Fruit fly (Drosophila melanogaster) whole organism: ENCODE measurements around the gene ND-B17.

Source experiments
- CG8478 ChIP-seq: fragments of >200 bp; optimal IDR thresholded peaks from 2 replicates; lab custom pipeline; 2018; ENCODE audit warnings: inconsistent platforms
- Dll ChIP-seq: fragments of >200 bp; optimal IDR thresholded peaks from 2 replicates; lab custom pipeline; 2017
- EcR ChIP-seq, 2 experiments: fragments of >200 bp; optimal IDR thresholded peaks; 2 replicates each; lab custom pipeline; 2017; ENCODE audit warnings: missing biosample characterization in 2 of 2, missing genetic modification characterization in 2 of 2, missing genetic modification reagents in 2 of 2
- pan ChIP-seq: fragments of >200 bp; optimal IDR thresholded peaks from 2 replicates; lab custom pipeline; 2017
- psq ChIP-seq: fragments of >200 bp; optimal IDR thresholded peaks from 2 replicates; lab custom pipeline; 2017
- usp ChIP-seq: fragments of >200 bp; optimal IDR thresholded peaks from 2 replicates; lab custom pipeline; 2017; ENCODE audit warnings: missing biosample characterization, missing genetic modification characterization, mixed read lengths

Gene ND-B17

DNA sequence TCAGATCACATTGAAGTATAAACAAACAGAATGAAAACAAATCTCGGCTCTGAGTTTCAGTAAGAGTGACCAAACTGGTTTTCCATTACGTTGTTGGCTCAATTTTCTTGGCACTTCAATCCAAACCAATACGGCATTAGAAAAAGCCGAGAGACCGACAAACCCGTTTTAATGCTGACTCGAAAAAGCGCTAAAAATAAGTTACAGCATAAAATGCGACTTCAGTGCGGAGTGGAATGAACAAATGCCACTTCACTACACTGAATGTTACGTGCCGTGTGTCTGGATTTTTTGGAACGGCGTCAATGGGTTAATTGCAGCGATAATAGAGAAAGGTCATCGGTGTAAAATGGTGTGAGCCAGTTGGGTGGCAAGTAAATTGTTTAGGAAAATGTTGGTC, 9.8 kb upstream of the ND-B17 start:
- TF ChIP-seq CG8478 (lab: Kevin White, UChicago) (no peak), usp (GFP tag; lab: Kevin White, UChicago) (no peak), EcR (GFP tag; optimal IDR thresholded peaks at IDR 0.05; lab: Kevin White, UChicago) (no peak), Dll (lab: Kevin White, UChicago) (no peak), psq (lab: Kevin White, UChicago) (no peak), pan (lab: Kevin White, UChicago) (no peak)

DNA sequence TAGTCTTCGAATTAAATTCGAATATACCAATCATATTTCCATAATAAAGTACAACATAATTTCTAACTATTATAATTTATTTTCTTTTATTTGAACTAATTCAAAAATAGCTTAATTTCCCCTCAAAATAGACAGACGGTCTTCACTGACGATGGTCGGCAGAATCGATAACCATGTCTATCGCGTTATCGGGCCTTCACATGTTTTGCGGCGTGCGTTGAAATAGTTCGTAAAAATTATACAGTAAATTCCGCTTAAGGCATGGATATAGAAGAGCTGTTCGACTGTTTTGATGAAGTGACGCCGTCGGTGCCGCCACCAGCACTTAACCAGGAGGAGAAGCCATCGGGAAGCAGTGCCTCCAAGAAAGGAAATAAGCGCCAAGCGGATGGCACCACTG, 1.2 kb upstream of the ND-B17 start, which contains the start of gene Mtr4:
Gene Mtr4, plus strand, starts transcription at position 168 of the 400 bp plus-strand sequence.
- no peak for TF ChIP-seq EcR (GFP tag; optimal IDR thresholded peaks at IDR 0.05; lab: Kevin White, UChicago)
- TF ChIP-seq psq (lab: Kevin White, UChicago) = no peak
- no peak for TF ChIP-seq usp (GFP tag; lab: Kevin White, UChicago)
- TF ChIP-seq pan (lab: Kevin White, UChicago) = no peak
- no peak for TF ChIP-seq CG8478 (lab: Kevin White, UChicago)
- TF ChIP-seq Dll (lab: Kevin White, UChicago) = no peak

DNA sequence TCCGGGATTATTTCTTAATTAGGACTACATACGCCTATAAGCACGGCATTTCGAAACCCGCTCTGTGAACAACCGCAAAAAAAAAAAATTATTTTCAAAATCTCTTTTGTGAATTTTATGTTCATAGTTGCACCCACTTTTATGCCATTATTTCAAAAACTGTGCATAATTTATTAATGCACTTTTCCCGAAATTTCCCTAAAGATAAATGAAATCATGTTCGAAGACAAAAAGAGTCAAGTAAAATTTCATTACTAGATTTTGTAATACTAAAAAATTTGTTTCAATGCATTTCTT, 329 bp upstream of the ND-B17 start:
- TF ChIP-seq Dll (lab: Kevin White, UChicago) (no peak), pan (lab: Kevin White, UChicago) (no peak), usp (GFP tag; lab: Kevin White, UChicago) (no peak), CG8478 (lab: Kevin White, UChicago) (no peak), psq (lab: Kevin White, UChicago) (no peak), EcR (GFP tag; optimal IDR thresholded peaks at IDR 0.05; lab: Kevin White, UChicago) (no peak)

DNA sequence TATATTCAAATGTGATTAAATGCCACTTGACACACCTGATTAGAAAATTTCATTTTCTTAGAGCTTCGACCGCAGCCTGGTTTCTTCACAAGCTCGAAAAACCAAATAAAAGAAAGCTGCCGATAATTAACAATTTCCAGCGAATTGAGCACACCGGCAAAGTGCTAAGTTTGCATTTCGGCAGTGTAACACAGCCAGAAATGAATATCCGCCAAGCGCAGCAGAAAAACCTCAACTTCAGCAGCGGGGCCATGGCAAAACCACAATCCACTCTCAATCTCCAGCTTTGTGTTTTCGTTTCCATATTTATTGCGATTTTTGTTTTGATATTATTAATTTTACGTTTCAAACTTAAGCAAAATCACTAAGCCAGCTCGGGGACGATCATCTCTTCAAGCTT, 1.6 kb downstream of the ND-B17 start:
- TF ChIP-seq usp (GFP tag; lab: Kevin White, UChicago) (no peak), psq (lab: Kevin White, UChicago) (no peak), EcR (GFP tag; optimal IDR thresholded peaks at IDR 0.05; lab: Kevin White, UChicago) (no peak), pan (lab: Kevin White, UChicago) (no peak)

DNA sequence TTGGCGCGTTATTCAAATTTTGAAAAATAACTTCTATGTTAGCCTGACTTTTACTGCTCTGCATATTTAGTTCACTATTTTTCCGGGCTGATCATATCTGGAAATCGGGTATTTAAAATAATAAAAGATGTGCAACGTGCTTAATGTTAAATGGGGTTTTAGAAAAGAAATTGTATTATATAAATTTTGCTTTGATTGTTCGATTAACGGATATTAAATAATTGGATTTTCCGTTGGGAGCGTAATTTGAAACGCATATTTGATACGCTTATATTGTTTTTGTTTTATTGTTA, 2.7 kb downstream of the ND-B17 start:
- TF ChIP-seq EcR (GFP tag; optimal IDR thresholded peaks at IDR 0.05; lab: Kevin White, UChicago) = no peak

DNA sequence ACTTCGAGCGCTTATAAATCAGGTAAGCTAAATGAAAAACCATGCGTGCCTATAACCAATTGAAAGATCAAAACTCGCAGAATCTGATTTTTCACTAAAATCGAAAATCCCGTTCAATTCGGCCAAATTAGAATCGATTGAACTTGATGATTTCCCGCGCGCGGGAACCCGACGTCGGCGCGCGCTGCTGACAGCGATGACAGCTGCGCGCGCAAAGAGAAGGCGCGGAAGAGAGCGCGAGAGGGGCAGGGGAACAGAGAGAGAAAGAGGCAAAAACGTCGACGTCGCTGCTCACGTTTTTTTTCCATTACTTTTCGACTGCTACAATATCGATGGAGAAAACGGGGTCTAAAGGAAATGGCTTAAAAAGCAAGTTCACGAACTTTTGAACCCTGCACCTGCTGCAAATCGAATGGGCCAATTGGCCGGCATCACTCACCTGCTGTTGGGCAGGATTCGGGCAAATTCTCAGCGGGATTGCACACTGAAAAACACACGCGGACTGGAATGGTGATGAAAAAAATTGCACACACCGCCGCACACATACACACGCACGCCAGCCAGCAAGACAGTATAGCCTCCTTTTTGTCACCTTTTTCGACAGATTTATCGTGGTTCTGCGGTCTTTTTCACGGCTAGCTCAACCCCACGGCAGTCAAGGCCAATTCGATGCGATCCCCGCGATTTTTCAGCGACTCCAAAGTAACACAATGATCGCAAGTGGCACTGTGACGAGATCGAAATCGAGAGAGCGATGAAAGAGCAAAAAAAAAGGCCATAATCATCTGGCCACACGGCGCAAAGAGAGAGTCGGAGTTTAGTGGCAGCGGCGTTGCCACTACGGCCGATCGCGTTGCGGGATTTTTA, 3.3 kb downstream of the ND-B17 start, which contains the start of gene CycE:
Gene CycE, minus strand, starts transcription at position 757 of the 867 bp plus-strand sequence.
- TF ChIP-seq Dll (lab: Kevin White, UChicago) = peak; percentile 61
- TF ChIP-seq EcR (GFP tag; optimal IDR thresholded peaks at IDR 0.05; lab: Kevin White, UChicago) = no peak
- TF ChIP-seq psq (lab: Kevin White, UChicago) = no peak
- no peak for TF ChIP-seq CG8478 (lab: Kevin White, UChicago)

DNA sequence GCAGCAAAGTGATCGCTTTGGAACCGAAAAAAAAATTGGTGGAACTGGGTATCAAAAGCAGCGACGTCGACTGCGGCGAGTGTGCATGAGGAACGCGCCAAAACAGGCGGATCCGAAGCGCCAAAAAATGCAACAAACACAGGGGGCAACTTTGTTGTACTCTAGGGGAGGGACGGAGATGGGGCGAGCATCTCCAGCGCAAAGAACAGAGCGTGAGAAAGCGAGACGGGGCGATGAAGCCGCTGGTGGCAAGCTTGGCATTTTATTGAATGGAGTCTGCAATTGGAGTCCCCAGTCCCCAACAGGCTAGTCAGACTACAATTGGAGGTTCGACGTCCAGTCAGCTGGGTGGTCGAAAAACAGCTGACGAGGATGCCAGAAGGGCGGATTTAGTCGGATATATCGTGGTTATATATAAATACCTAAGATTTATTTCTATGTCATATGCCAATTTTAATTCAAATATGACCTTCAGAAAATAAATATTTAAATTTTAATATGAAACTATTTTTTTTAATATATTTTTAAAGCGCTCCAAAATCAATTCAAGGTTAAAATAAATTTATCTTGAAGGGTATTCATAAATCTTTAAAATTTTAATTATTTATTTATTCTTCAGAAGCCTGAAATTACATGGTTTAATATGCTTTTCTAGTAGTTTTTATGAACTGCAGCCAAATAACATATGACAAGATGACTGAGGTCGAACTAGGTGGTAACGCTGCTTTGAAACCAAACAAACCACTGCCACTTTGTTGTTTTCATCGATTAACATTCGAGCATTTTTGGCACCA, 4.1 kb downstream of the ND-B17 start:
- TF ChIP-seq pan (lab: Kevin White, UChicago) = no peak
- no peak for TF ChIP-seq psq (lab: Kevin White, UChicago)
- no peak for TF ChIP-seq CG8478 (lab: Kevin White, UChicago)
- TF ChIP-seq EcR (GFP tag; optimal IDR thresholded peaks at IDR 0.05; lab: Kevin White, UChicago) = no peak
- no peak for TF ChIP-seq Dll (lab: Kevin White, UChicago)
- TF ChIP-seq usp (GFP tag; lab: Kevin White, UChicago) = no peak

DNA sequence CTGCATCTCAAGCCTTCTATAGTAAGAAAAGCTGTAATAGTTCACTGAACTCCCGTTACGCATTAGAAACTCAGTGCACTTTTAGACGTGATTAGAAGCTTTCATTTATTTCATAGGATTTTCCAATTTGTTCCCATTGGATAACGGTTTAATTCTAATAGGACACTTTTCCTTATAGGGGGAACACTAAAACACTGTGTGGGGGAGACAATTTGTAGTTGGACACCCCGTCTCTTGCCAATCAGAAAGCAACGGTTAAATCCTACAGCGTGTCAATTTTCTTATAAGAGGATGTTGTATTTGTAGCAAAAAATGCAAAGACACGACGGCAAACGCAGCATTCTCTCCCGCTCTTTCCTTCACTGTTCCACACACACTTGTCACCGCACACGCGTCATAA, 4.9 kb downstream of the ND-B17 start:
- TF ChIP-seq psq (lab: Kevin White, UChicago) (no peak), CG8478 (lab: Kevin White, UChicago) (no peak), Dll (lab: Kevin White, UChicago) (no peak), pan (lab: Kevin White, UChicago) (no peak)

DNA sequence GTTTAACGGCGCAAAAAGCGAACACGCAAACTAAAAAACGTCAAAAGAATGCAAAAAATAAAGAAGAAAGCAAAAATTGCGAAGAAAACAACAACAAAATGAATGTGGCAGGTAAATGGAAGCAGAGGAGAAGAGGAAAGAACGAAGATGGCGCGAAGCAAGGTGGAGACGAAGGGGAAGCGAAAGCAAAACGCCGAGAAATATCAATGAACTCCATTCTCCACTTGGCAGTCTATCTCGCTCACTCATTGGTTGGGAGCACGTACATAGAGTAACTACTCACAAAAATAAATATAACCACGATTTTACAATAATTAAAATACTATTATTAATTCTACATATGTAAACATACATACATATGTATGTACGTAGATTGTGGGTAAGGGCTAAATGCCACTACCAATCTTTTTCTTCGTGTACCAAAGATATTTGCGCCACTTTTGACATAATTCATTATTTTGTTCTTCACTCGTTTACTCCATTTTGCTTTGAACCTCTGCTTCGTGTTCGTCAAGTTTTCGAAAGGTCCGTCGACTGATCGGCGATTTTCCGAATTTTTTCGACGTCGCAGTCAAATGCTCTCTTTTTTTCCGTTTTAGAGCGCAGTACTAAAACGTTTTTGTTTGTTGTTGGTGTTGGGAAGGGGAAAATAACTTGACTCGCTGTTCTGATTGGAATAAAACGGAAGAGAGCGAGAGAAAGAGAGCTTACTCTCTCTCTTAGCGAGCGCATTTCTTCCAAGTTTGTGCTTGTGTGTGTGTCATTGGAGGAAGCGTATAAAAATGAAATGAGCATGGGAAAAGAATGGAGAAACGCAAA, 5.6 kb downstream of the ND-B17 start:
- TF ChIP-seq EcR (GFP tag; optimal IDR thresholded peaks at IDR 0.05; lab: Kevin White, UChicago) = peak in 1 of 2 experiments; percentile 16
- TF ChIP-seq pan (lab: Kevin White, UChicago) = no peak

DNA sequence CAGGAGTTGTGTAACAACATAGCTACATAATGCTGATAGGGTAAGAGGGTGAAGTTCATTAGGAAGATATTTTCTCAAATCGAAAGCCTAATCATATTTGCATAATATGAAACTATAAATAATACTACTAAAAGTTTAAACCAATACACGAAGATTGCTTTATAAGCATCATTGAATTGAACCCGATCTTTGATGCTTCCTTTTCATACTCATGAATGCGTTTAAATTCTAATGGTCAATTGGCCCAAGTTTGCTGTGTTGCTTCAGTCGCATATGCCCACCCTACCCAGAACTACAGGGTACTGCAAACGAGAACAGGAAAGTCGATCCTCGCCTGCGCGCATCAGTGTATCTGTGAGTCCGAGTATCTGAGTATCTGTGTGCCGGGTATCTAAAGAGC, 7.3 kb downstream of the ND-B17 start:
- TF ChIP-seq CG8478 (lab: Kevin White, UChicago) = no peak
- TF ChIP-seq EcR (GFP tag; optimal IDR thresholded peaks at IDR 0.05; lab: Kevin White, UChicago) = no peak
- TF ChIP-seq psq (lab: Kevin White, UChicago) = no peak
- peak; percentile 89 for TF ChIP-seq pan (lab: Kevin White, UChicago)
- TF ChIP-seq usp (GFP tag; lab: Kevin White, UChicago) = no peak

DNA sequence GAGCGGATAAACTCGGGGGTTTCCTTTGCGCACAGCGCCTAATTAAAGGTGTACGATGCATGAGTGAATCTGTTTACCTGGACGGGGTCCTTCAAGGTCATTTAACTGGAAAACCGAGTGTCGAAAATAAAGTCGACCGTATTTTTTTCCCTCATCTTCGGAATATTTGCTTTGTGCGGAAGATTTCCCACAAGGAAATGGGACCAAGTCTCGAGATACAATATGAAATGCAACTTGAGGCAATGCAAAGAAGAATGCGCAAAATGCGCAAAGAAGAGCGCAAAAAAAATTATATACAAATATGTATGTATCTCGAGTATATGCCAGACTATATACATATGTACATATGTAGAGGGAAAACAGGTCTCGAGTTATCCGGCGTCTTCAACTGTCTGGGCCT, 7.9 kb downstream of the ND-B17 start:
- TF ChIP-seq Dll (lab: Kevin White, UChicago) = no peak
- no peak for TF ChIP-seq CG8478 (lab: Kevin White, UChicago)
- no peak for TF ChIP-seq pan (lab: Kevin White, UChicago)
- no peak for TF ChIP-seq usp (GFP tag; lab: Kevin White, UChicago)
- TF ChIP-seq EcR (GFP tag; optimal IDR thresholded peaks at IDR 0.05; lab: Kevin White, UChicago) = no peak
- no peak for TF ChIP-seq psq (lab: Kevin White, UChicago)
